Worm (Caenorhabditis elegans): Measurements from ENCODE around the gene srd-20.
A peak's percentile ranks its signal among the peaks of the same experiment; 100 is the strongest.

Gene srd-20

DNA sequence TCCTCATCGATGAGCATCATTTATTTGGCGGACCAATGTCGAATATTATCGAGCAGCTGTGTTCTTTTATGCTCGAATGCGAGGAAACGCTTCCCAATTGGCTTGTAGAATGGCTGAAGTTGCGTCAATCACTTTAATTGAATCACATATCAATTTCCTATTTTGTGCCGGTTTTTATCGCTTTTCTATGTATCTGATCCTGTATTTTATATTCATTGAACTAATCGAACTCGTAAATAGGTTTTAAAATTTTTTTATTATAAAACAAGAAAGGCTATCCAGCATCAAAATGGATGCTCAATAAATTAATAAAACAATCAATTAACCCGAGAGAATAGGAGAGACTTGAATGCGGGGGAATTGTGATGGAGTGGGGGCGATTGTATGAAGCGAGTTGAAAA lies 43.4 kb downstream of the srd-20 start:
- TF ChIP-seq nhr-67 (tag; optimal IDR thresholded peaks at IDR 0.05): no peak
- TF ChIP-seq mdl-1 (tag; optimal IDR thresholded peaks at IDR 0.05): no peak
- TF ChIP-seq nfya-1 (tag; optimal IDR thresholded peaks at IDR 0.05; ENCODE audit: insufficient read depth): peak; percentile 22
- TF ChIP-seq sea-2 (GFP tag; optimal IDR thresholded peaks at IDR 0.05): no peak
- no peak for TF ChIP-seq hmg-11 (tag; optimal IDR thresholded peaks at IDR 0.05)
- no peak for TF ChIP-seq egl-27 (tag; optimal IDR thresholded peaks at IDR 0.05)
- TF ChIP-seq lsy-12 (tag; optimal IDR thresholded peaks at IDR 0.05): peak; percentile 52
- no peak for TF ChIP-seq nhr-12 (tag; optimal IDR thresholded peaks at IDR 0.05)
- TF ChIP-seq lin-39 (tag; optimal IDR thresholded peaks at IDR 0.05): no peak
- TF ChIP-seq pqm-1 (tag; optimal IDR thresholded peaks at IDR 0.05): no peak
- peak; percentile 40 for TF ChIP-seq elt-2 (tag; optimal IDR thresholded peaks at IDR 0.05)
- no peak for TF ChIP-seq snpc-4 (tag; optimal IDR thresholded peaks at IDR 0.05)
- TF ChIP-seq daf-12 (tag; optimal IDR thresholded peaks at IDR 0.05): no peak
- no peak for TF ChIP-seq eor-1 (tag; optimal IDR thresholded peaks at IDR 0.05)
- no peak for TF ChIP-seq jun-1 (tag; optimal IDR thresholded peaks at IDR 0.05)
- TF ChIP-seq lin-15B (tag; optimal IDR thresholded peaks at IDR 0.05): no peak
- TF ChIP-seq nhr-76 (tag; optimal IDR thresholded peaks at IDR 0.05): no peak
- TF ChIP-seq tbx-2 (tag; optimal IDR thresholded peaks at IDR 0.05): no peak
- TF ChIP-seq nhr-11 (tag; optimal IDR thresholded peaks at IDR 0.05): no peak
- no peak for TF ChIP-seq ZK546.5 (tag; optimal IDR thresholded peaks at IDR 0.05)
- no peak for TF ChIP-seq ceh-9 (tag; optimal IDR thresholded peaks at IDR 0.05)
- no peak for TF ChIP-seq ztf-4 (tag; optimal IDR thresholded peaks at IDR 0.05)
- TF ChIP-seq unc-39 (tag; optimal IDR thresholded peaks at IDR 0.05): no peak
- no peak for TF ChIP-seq R02D3.7 (tag; optimal IDR thresholded peaks at IDR 0.05)
- TF ChIP-seq elt-1 (tag; optimal IDR thresholded peaks at IDR 0.05): no peak
- TF ChIP-seq fos-1 (tag; optimal IDR thresholded peaks at IDR 0.05): peak; percentile 24
- no peak for TF ChIP-seq unc-62 (GFP tag; optimal IDR thresholded peaks at IDR 0.05)
- TF ChIP-seq fkh-10 (GFP tag; optimal IDR thresholded peaks at IDR 0.05): no peak
- no peak for TF ChIP-seq aly-2 (tag; optimal IDR thresholded peaks at IDR 0.05)
- no peak for TF ChIP-seq mml-1 (tag; optimal IDR thresholded peaks at IDR 0.05)
- no peak for TF ChIP-seq fkh-2 (tag; optimal IDR thresholded peaks at IDR 0.05)
- TF ChIP-seq elt-3 (tag; optimal IDR thresholded peaks at IDR 0.05): no peak
- peak; percentile 8 for TF ChIP-seq nhr-43 (tag; optimal IDR thresholded peaks at IDR 0.05; ENCODE audit: poor library complexity, severe bottlenecking)
- no peak for TF ChIP-seq ceh-82 (tag; optimal IDR thresholded peaks at IDR 0.05)
- TF ChIP-seq egl-5 (tag; optimal IDR thresholded peaks at IDR 0.05): no peak
- TF ChIP-seq ama-1 (optimal IDR thresholded peaks at IDR 0.05): peak; percentile 96
- TF ChIP-seq nhr-25 (tag; optimal IDR thresholded peaks at IDR 0.05): no peak
- no peak for TF ChIP-seq ztf-11 (tag; optimal IDR thresholded peaks at IDR 0.05)
- TF ChIP-seq skn-1 (tag; optimal IDR thresholded peaks at IDR 0.05): no peak
- TF ChIP-seq pha-4 (tag; optimal IDR thresholded peaks at IDR 0.05): peak; percentile 21
- peak; percentile 44 for TF ChIP-seq nhr-77 (tag; optimal IDR thresholded peaks at IDR 0.05)
- no peak for TF ChIP-seq nhr-28 (tag; optimal IDR thresholded peaks at IDR 0.05)
- peak; percentile 11 for TF ChIP-seq nhr-23 (tag; optimal IDR thresholded peaks at IDR 0.05)
- TF ChIP-seq zag-1 (tag; optimal IDR thresholded peaks at IDR 0.05): no peak
- TF ChIP-seq ceh-28 (tag; optimal IDR thresholded peaks at IDR 0.05): peak; percentile 11
- no peak for TF ChIP-seq ceh-16 (tag; optimal IDR thresholded peaks at IDR 0.05)
- TF ChIP-seq nhr-237 (tag; optimal IDR thresholded peaks at IDR 0.05): no peak

DNA sequence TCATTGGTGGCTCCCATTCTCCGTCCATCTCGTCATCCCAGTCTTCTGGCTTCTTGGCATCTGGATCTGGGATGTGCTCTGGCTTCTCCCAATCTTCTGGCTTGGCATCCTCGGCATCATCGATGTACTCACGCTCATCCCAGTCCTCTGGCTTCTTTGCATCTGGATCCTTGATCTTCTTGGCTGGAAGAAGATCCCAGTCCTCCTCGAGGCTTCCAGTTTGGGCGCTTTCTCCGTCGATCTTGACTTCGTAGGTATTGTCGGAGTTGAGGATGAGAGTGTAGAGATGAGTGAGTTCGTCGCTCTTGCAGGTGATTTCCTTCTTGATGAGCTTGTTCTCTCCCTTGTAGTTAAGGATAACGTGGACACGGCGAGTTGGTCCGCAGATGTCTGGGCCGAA lies 44.2 kb downstream of the srd-20 start:
- no peak for TF ChIP-seq tbx-2 (tag; optimal IDR thresholded peaks at IDR 0.05)
- TF ChIP-seq mml-1 (tag; optimal IDR thresholded peaks at IDR 0.05): no peak
- peak; percentile 58 for TF ChIP-seq ama-1 (optimal IDR thresholded peaks at IDR 0.05)
- no peak for TF ChIP-seq pha-4 (tag; optimal IDR thresholded peaks at IDR 0.05)
